Fruit fly (Drosophila melanogaster): ENCODE measurements around the gene CG43336.

CG43336 gene

dm6 chr3R:15676186-15677073 is 39.5 kb downstream of the CG43336 start:
- no peak for TF ChIP-seq CG8478 (optimal IDR thresholded peaks at IDR 0.05)
- TF ChIP-seq Dll (optimal IDR thresholded peaks at IDR 0.05): no peak
- TF ChIP-seq usp (GFP tag; optimal IDR thresholded peaks at IDR 0.05): no peak
- no peak for TF ChIP-seq pan (optimal IDR thresholded peaks at IDR 0.05)
- no peak for TF ChIP-seq EcR (GFP tag; optimal IDR thresholded peaks at IDR 0.05)
- TF ChIP-seq psq (optimal IDR thresholded peaks at IDR 0.05): no peak

dm6 chr3R:15677074-15677409 is 40.1 kb downstream of the CG43336 start:
- TF ChIP-seq usp (GFP tag; optimal IDR thresholded peaks at IDR 0.05): no peak
- no peak for TF ChIP-seq CG8478 (optimal IDR thresholded peaks at IDR 0.05)
- TF ChIP-seq Dll (optimal IDR thresholded peaks at IDR 0.05): no peak
- TF ChIP-seq EcR (GFP tag; optimal IDR thresholded peaks at IDR 0.05): no peak
- no peak for TF ChIP-seq pan (optimal IDR thresholded peaks at IDR 0.05)
- no peak for TF ChIP-seq psq (optimal IDR thresholded peaks at IDR 0.05)

- no peak for TF ChIP-seq CG8478 (optimal IDR thresholded peaks at IDR 0.05)
- TF ChIP-seq usp (GFP tag; optimal IDR thresholded peaks at IDR 0.05): no peak
- no peak for TF ChIP-seq Dll (optimal IDR thresholded peaks at IDR 0.05)
- TF ChIP-seq pan (optimal IDR thresholded peaks at IDR 0.05): no peak
- TF ChIP-seq EcR (GFP tag; optimal IDR thresholded peaks at IDR 0.05): no peak
- no peak for TF ChIP-seq psq (optimal IDR thresholded peaks at IDR 0.05)
Measured at dm6 chr3R:15677550-15677973, 40.6 kb downstream of the CG43336 start.

dm6 chr3R:15678765-15679514 is 42.0 kb downstream of the CG43336 start:
- TF ChIP-seq CG8478 (optimal IDR thresholded peaks at IDR 0.05) (no peak), usp (GFP tag; optimal IDR thresholded peaks at IDR 0.05) (no peak), EcR (GFP tag; optimal IDR thresholded peaks at IDR 0.05) (no peak), pan (optimal IDR thresholded peaks at IDR 0.05) (no peak), psq (optimal IDR thresholded peaks at IDR 0.05) (no peak), Dll (optimal IDR thresholded peaks at IDR 0.05) (no peak)

dm6 chr3R:15679989-15680388 is 43.0 kb downstream of the CG43336 start:
- TF ChIP-seq CG8478 (optimal IDR thresholded peaks at IDR 0.05) (no peak), usp (GFP tag; optimal IDR thresholded peaks at IDR 0.05) (no peak), pan (optimal IDR thresholded peaks at IDR 0.05) (no peak), Dll (optimal IDR thresholded peaks at IDR 0.05) (no peak), EcR (GFP tag; optimal IDR thresholded peaks at IDR 0.05) (no peak), psq (optimal IDR thresholded peaks at IDR 0.05) (no peak)

- no peak for TF ChIP-seq pan (optimal IDR thresholded peaks at IDR 0.05)
- no peak for TF ChIP-seq Dll (optimal IDR thresholded peaks at IDR 0.05)
- no peak for TF ChIP-seq psq (optimal IDR thresholded peaks at IDR 0.05)
- no peak for TF ChIP-seq EcR (GFP tag; optimal IDR thresholded peaks at IDR 0.05)
- no peak for TF ChIP-seq CG8478 (optimal IDR thresholded peaks at IDR 0.05)
- TF ChIP-seq usp (GFP tag; optimal IDR thresholded peaks at IDR 0.05): no peak
Measured at dm6 chr3R:15680666-15681065, 43.7 kb downstream of the CG43336 start.
